Worm (Caenorhabditis elegans): ENCODE data around the gene ZK673.5.

Gene ZK673.5

DNA sequence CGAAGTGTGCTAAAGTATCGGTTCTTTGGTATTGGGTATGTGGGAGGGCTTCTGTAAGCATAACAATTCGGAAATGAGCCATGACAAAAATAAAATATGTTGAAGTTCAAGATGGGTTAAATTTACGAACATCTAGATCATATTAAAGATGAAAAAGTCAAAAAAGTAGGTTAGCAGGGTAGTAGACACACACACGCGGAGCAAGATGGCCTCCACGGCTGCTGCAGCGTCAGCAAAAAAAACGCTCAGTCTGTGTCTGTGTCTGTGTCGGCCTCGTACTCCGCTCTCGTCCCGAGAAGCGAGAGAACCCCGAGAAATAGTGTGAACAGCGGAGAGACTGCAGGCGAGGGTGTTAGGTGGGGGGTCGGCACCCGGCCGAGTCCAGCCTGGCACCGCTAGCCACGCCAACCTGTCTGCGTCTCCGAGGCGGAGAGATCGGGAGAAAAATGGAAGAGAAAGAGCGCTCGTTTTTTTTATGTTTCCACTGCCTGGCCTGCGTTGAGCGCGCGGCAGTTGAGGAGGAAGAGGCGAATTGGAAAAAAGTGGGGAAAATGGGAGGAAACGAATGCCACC lies 41.3 kb downstream of the ZK673.5 start, which contains the start of gene myrf-1:
TSS of gene myrf-1 (minus strand) at position 51 of the 573 bp plus-strand sequence.
- TF ChIP-seq tbx-37 (GFP tag; conservative IDR thresholded peaks at IDR 0.05) = no peak
- TF ChIP-seq ceh-36 (tag; optimal IDR thresholded peaks at IDR 0.05) = peak; percentile 18
- no peak for TF ChIP-seq tra-4 (tag; optimal IDR thresholded peaks at IDR 0.05)
- TF ChIP-seq ama-1 (optimal IDR thresholded peaks at IDR 0.05) = no peak
- TF ChIP-seq pes-1 (GFP tag; IDR thresholded peaks at IDR 0.05) = no peak
- TF ChIP-seq F13C5.2 (tag; optimal IDR thresholded peaks at IDR 0.05) = peak; percentile 69
- 0 out of 2 replicates have a peak, but pooled peaks have one; percentile 45 for TF ChIP-seq scrt-1 (GFP tag; IDR thresholded peaks at IDR 0.05)
- peak; percentile 86 for TF ChIP-seq hmg-4 (GFP tag; optimal IDR thresholded peaks at IDR 0.05)
- TF ChIP-seq flt-1 (GFP tag; IDR thresholded peaks at IDR 0.05) = peak; percentile 55; the same call in 1 of the 2 replicates

DNA sequence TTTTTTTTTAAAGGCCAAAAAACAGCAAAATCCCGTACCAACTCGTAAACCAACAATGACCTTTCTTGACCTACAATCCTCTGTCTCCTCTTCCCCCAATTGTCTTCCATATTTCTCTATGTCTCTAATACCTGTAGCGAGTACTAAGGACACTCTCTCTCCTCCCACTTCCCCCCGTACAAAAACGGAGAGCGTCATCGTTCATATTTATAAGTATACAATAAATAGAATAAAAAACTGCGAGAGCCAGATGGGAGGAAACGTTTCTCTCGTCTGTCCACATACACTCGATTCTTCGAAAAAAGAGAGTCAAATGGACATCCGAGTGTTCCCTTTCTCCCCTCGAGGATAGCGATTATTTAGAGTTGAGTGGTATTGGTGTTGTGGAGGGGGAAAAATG lies 43.4 kb downstream of the ZK673.5 start:
- TF ChIP-seq B0310.2 (tag; optimal IDR thresholded peaks at IDR 0.05) (no peak), hmg-4 (GFP tag; optimal IDR thresholded peaks at IDR 0.05) (peak; percentile 72)

DNA sequence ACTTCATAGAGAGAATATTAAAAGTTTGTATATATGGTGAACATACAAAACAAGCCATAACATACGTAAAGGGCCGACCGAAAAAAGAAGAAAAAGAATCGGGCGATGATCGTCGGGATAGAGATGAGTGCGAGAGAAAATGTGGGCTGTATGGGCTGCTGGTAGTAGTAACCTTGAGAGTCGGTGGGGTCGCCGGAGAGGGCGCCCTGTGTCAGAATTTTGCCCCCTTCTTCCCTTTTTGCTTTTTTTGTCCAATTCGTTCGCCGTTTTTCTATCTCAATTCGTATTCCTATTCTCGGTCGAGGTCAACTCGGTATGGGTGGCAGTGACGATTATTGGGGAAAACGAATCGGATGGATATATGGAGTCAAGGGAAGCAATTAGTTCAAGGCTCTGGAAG lies 44.6 kb downstream of the ZK673.5 start:
- TF ChIP-seq aly-1 (tag; optimal IDR thresholded peaks at IDR 0.05) = no peak
- no peak for TF ChIP-seq tra-4 (tag; optimal IDR thresholded peaks at IDR 0.05)
- no peak for TF ChIP-seq flt-1 (GFP tag; IDR thresholded peaks at IDR 0.05)
- TF ChIP-seq hmg-4 (GFP tag; optimal IDR thresholded peaks at IDR 0.05) = peak; percentile 18

DNA sequence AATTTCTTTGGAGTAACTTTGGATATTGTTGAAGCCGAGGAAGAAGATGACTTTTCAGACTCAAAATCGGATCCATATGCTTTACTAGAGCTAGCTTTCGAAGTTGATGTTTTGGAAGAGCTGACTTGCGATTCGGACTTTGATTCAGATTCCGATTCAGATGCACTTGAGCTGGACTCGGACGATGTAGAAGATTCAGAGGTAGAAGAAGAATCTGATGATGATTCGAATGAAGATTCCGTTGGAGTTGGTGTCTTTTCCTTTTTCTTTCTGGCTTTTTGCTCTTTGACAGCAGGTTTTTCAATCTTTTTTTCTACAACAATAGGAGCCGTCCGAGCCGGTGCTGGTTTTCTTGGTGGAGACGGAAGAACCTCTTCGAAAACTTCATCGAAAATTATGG lies 46.6 kb downstream of the ZK673.5 start:
- TF ChIP-seq tbx-11 (GFP tag; IDR thresholded peaks at IDR 0.05) (no peak), F13C5.2 (tag; optimal IDR thresholded peaks at IDR 0.05) (no peak), pes-1 (GFP tag; IDR thresholded peaks at IDR 0.05) (no peak), sea-1 (GFP tag; conservative IDR thresholded peaks at IDR 0.05) (no peak), ceh-36 (tag; optimal IDR thresholded peaks at IDR 0.05) (no peak), ama-1 (optimal IDR thresholded peaks at IDR 0.05) (no peak)

DNA sequence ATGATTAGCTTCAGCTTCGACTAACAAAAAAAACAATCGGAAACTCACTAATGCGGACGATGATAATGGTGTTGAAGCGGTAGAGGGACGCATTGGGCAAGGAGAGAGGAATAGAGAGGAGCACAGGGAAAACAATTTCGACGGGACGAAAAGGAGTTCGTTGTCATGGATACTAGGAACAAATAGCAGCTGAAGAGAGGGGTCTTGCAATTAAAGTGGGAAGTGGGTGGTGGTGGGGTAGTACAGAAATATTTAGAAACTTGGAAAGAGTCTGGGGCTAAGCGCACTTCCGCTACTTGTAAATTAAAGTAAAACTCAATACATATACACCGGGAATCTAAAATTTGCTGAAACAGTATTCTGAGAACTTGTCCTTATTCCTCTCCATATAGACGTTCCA lies 48.4 kb downstream of the ZK673.5 start, which contains the start of gene F59B10.2:
TSS of gene F59B10.2 (minus strand) at position 101 of the 400 bp plus-strand sequence.
- TF ChIP-seq hmg-4 (GFP tag; optimal IDR thresholded peaks at IDR 0.05) = no peak
- no peak for TF ChIP-seq ceh-36 (tag; optimal IDR thresholded peaks at IDR 0.05)
- no peak for TF ChIP-seq flt-1 (GFP tag; IDR thresholded peaks at IDR 0.05)
- TF ChIP-seq tra-4 (tag; optimal IDR thresholded peaks at IDR 0.05) = no peak

DNA sequence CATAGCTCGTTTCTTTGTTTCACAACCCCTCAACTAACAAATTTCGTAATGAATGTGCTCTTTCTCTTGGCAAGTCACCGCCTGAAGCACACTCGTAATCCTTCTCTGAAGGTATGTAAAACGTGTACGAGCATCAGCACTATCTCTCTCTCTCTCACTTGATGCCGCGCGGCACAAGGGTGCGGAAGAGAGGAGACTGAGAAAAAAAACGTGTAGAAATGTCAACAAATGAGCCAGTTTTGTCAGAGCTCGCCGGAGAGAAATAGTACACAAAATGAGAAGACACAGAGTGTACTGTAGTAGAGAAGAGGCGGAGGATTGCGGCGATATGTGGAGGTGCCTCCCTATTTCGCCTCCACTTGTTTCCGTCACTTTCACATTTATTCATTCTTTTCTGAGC lies 48.9 kb downstream of the ZK673.5 start, which contains the start of gene F59B10.3:
TSS of gene F59B10.3 (plus strand) at position 301 of the 400 bp plus-strand sequence.
- TF ChIP-seq flt-1 (GFP tag; IDR thresholded peaks at IDR 0.05) = no peak
- no peak for TF ChIP-seq ceh-36 (tag; optimal IDR thresholded peaks at IDR 0.05)
- no peak for TF ChIP-seq ets-7 (tag; optimal IDR thresholded peaks at IDR 0.05)
- TF ChIP-seq F13C5.2 (tag; optimal IDR thresholded peaks at IDR 0.05) = no peak
- TF ChIP-seq hnd-1 (tag; optimal IDR thresholded peaks at IDR 0.05) = no peak
- TF ChIP-seq aly-1 (tag; optimal IDR thresholded peaks at IDR 0.05) = no peak
- no peak for TF ChIP-seq B0310.2 (tag; optimal IDR thresholded peaks at IDR 0.05)
- TF ChIP-seq tbx-37 (GFP tag; conservative IDR thresholded peaks at IDR 0.05) = no peak
- no peak for TF ChIP-seq pes-1 (GFP tag; IDR thresholded peaks at IDR 0.05)
- no peak for TF ChIP-seq tbx-11 (GFP tag; IDR thresholded peaks at IDR 0.05)
